Worm (Caenorhabditis elegans) whole organism, L4 larva: Measurements from ENCODE around the gene F59B10.3.

Experiments used
- F49E8.2 ChIP-seq: sonication (generic microtip); optimal IDR thresholded peaks from 2 replicates; lab custom pipeline; 2016; ENCODE audit warnings: missing compliant biosample characterization, mild to moderate bottlenecking, missing genetic modification characterization, borderline replicate concordance
- T20F7.1 ChIP-seq: fragments of 200-800 bp; sonication (Bioruptor generic); optimal IDR thresholded peaks from 2 replicates; lab custom pipeline; 2018; ENCODE audit warnings: mild to moderate bottlenecking, missing genetic modification characterization, missing compliant biosample characterization
- T26A8.4 ChIP-seq: fragments of 200-800 bp; sonication (Bioruptor generic); IDR thresholded peaks from 2 replicates; pipeline ENCODE4 v1.3.6; 2022; ENCODE audit warnings: missing genetic modification characterization, missing compliant biosample characterization
- Y105C5A.15 ChIP-seq: fragments of 200-800 bp; sonication (Bioruptor generic); IDR thresholded peaks from 2 replicates; pipeline ENCODE4 v1.3.6; 2022; ENCODE audit warnings: missing genetic modification characterization, missing compliant biosample characterization
- Y48G9A.11 ChIP-seq: fragments of 200-800 bp; sonication (Bioruptor generic); IDR thresholded peaks from 2 replicates; pipeline ENCODE4 v1.3.6; 2022; ENCODE audit warnings: missing genetic modification reagents, missing genetic modification characterization, missing compliant biosample characterization
- ZK337.2 ChIP-seq: fragments of 200-800 bp; sonication (Bioruptor generic); IDR thresholded peaks from 2 replicates; pipeline ENCODE4 v1.3.6; 2022; ENCODE audit warnings: missing genetic modification reagents, missing genetic modification characterization, missing compliant biosample characterization
- ZK546.5 ChIP-seq, 2 experiments: sonication (generic microtip); optimal IDR thresholded peaks; 2 replicates each; lab custom pipeline; 2017; ENCODE audit warnings: missing biosample characterization in 2 of 2, missing genetic modification characterization in 2 of 2
- aha-1 ChIP-seq: fragments of 150-350 bp; peaks from one replicate; lab custom pipeline; 2014; ENCODE audit warnings: missing biosample characterization, missing genetic modification characterization
- aly-2 ChIP-seq: sonication (generic microtip); optimal IDR thresholded peaks from 2 replicates; lab custom pipeline; 2018; ENCODE audit warnings: missing biosample characterization, missing genetic modification characterization
- ama-1 ChIP-seq: fragments of 150-350 bp; optimal IDR thresholded peaks from 2 replicates; lab custom pipeline; 2014; ENCODE audit warnings: inconsistent platforms, mixed read lengths
- ceh-20 ChIP-seq: fragments of 200-800 bp; sonication (Bioruptor generic); IDR thresholded peaks from 2 replicates; pipeline ENCODE4 v1.3.6; 2022; ENCODE audit warnings: missing genetic modification reagents, missing genetic modification characterization, missing compliant biosample characterization
- ceh-44 ChIP-seq: fragments of 200-800 bp; sonication (Bioruptor generic); IDR thresholded peaks from 2 replicates; pipeline ENCODE4 v1.3.6; 2022; ENCODE audit warnings: missing genetic modification reagents, missing genetic modification characterization, missing compliant biosample characterization
- ceh-82 ChIP-seq: sonication (generic microtip); optimal IDR thresholded peaks from 2 replicates; lab custom pipeline; 2017; ENCODE audit warnings: missing biosample characterization, missing genetic modification characterization
- cey-2 ChIP-seq: sonication (generic microtip); optimal IDR thresholded peaks from 3 replicates; lab custom pipeline; 2017; ENCODE audit warnings: missing genetic modification characterization, mild to moderate bottlenecking, missing compliant biosample characterization, antibody characterized with exemption, borderline replicate concordance; ENCODE audit not compliant: insufficient read depth
- ctbp-1 ChIP-seq: fragments of 200-800 bp; sonication (Bioruptor generic); IDR thresholded peaks from 2 replicates; pipeline ENCODE4 v1.3.6; 2022; ENCODE audit warnings: missing genetic modification reagents, missing genetic modification characterization, missing compliant biosample characterization
- daf-16 ChIP-seq, 3 experiments: sonication (generic microtip); optimal IDR thresholded peaks; 2 replicates each; lab custom pipeline; 2016 to 2017; ENCODE audit warnings: missing genetic modification characterization in 3 of 3, missing genetic modification reagents in 3 of 3, mild to moderate bottlenecking in 2 of 3, missing compliant biosample characterization in 2 of 3, missing biosample characterization in 1 of 3, moderate library complexity in 1 of 3
- daf-8 ChIP-seq: fragments of 200-800 bp; sonication (Bioruptor generic); IDR thresholded peaks from 2 replicates; pipeline ENCODE4 v1.3.6; 2022; ENCODE audit warnings: missing genetic modification characterization, missing compliant biosample characterization
- duxl-1 ChIP-seq: sonication (generic microtip); optimal IDR thresholded peaks from 2 replicates; lab custom pipeline; 2016; ENCODE audit warnings: mild to moderate bottlenecking, missing genetic modification characterization, moderate library complexity, missing compliant biosample characterization; ENCODE audit not compliant: poor library complexity
- dve-1 ChIP-seq: sonication (generic microtip); optimal IDR thresholded peaks from 2 replicates; lab custom pipeline; 2017; ENCODE audit warnings: antibody characterized with exemption, mild to moderate bottlenecking, missing genetic modification characterization, missing compliant biosample characterization; ENCODE audit not compliant: insufficient read depth
- egl-27 ChIP-seq: sonication (generic microtip); optimal IDR thresholded peaks from 3 replicates; lab custom pipeline; 2017; ENCODE audit warnings: missing biosample characterization, missing genetic modification reagents, missing genetic modification characterization
- fkh-10 ChIP-seq: fragments of 150-350 bp; optimal IDR thresholded peaks from 2 replicates; lab custom pipeline; 2014; ENCODE audit warnings: missing biosample characterization, missing genetic modification reagents, missing genetic modification characterization
- hif-1 ChIP-seq, 2 experiments: sonication (generic microtip); optimal IDR thresholded peaks; 2 replicates each; lab custom pipeline; 2016 to 2017; ENCODE audit warnings: missing compliant biosample characterization in 2 of 2, missing genetic modification characterization in 2 of 2, missing genetic modification reagents in 2 of 2, missing genotype in 2 of 2, mild to moderate bottlenecking in 1 of 2
- hlh-30 ChIP-seq: sonication (generic microtip); optimal IDR thresholded peaks from 2 replicates; lab custom pipeline; 2017; ENCODE audit warnings: antibody characterized with exemption, mild to moderate bottlenecking, missing genetic modification characterization, missing compliant biosample characterization; ENCODE audit not compliant: insufficient read depth
- jun-1 ChIP-seq: fragments of 150-350 bp; optimal IDR thresholded peaks from 2 replicates; lab custom pipeline; 2014; ENCODE audit warnings: missing biosample characterization, missing genetic modification reagents, missing genetic modification characterization
- lin-13 ChIP-seq: fragments of 150-350 bp; optimal IDR thresholded peaks from 2 replicates; lab custom pipeline; 2014; ENCODE audit warnings: missing biosample characterization, missing genetic modification reagents, missing genetic modification characterization
- lin-15B ChIP-seq: fragments of 150-350 bp; sonication (generic microtip); optimal IDR thresholded peaks from 3 replicates; lab custom pipeline; 2014; ENCODE audit warnings: missing biosample characterization, missing genetic modification characterization
- lin-38 ChIP-seq: fragments of 200-800 bp; sonication (Bioruptor generic); IDR thresholded peaks from 2 replicates; pipeline ENCODE4 v1.3.6; 2022; ENCODE audit warnings: missing genetic modification reagents, missing genetic modification characterization, missing compliant biosample characterization
- lin-39 ChIP-seq: fragments of 150-350 bp; optimal IDR thresholded peaks from 2 replicates; lab custom pipeline; 2014; ENCODE audit warnings: missing biosample characterization, missing genetic modification reagents, missing genetic modification characterization
- lsy-2 ChIP-seq, 2 experiments: fragments of 150-350 bp in 1 of 2; sonication (generic microtip) in 1 of 2; optimal IDR thresholded peaks; 2 replicates each; lab custom pipeline; 2014 to 2017; ENCODE audit warnings: missing biosample characterization in 2 of 2, missing genetic modification characterization in 2 of 2
- mdt-29 ChIP-seq: fragments of 200-800 bp; sonication (Bioruptor generic); IDR thresholded peaks from 2 replicates; pipeline ENCODE4 v1.3.6; 2022; ENCODE audit warnings: missing genetic modification reagents, missing genetic modification characterization, missing compliant biosample characterization
- mxl-2 ChIP-seq: fragments of 200-800 bp; sonication (Bioruptor generic); conservative IDR thresholded peaks from 2 replicates; pipeline ENCODE4 v1.3.6; 2022; ENCODE audit warnings: missing genetic modification reagents, missing genetic modification characterization, missing compliant biosample characterization
- mxl-3 ChIP-seq: fragments of 200-800 bp; sonication (Bioruptor generic); optimal IDR thresholded peaks from 2 replicates; lab custom pipeline; 2018; ENCODE audit warnings: mild to moderate bottlenecking, missing genetic modification characterization, missing compliant biosample characterization
- nhr-10 ChIP-seq: fragments of 150-350 bp; optimal IDR thresholded peaks from 2 replicates; lab custom pipeline; 2014; ENCODE audit warnings: missing biosample characterization, missing genetic modification characterization
- nhr-11 ChIP-seq: fragments of 150-350 bp; optimal IDR thresholded peaks from 2 replicates; lab custom pipeline; 2014; ENCODE audit warnings: missing biosample characterization, missing genetic modification characterization
- nhr-25 ChIP-seq: sonication (generic microtip); optimal IDR thresholded peaks from 2 replicates; lab custom pipeline; 2017; ENCODE audit warnings: missing genetic modification characterization, mild to moderate bottlenecking, missing compliant biosample characterization, antibody characterized with exemption, moderate library complexity, borderline replicate concordance; ENCODE audit not compliant: insufficient read depth
- nhr-28 ChIP-seq: fragments of 150-350 bp; optimal IDR thresholded peaks from 2 replicates; lab custom pipeline; 2014; ENCODE audit warnings: missing biosample characterization, missing genetic modification characterization
- nhr-41 ChIP-seq: fragments of 200-800 bp; sonication (Bioruptor generic); IDR thresholded peaks from 2 replicates; pipeline ENCODE4 v1.3.6; 2022; ENCODE audit warnings: missing genetic modification reagents, missing genetic modification characterization, missing compliant biosample characterization
- nhr-48 ChIP-seq: sonication (generic microtip); optimal IDR thresholded peaks from 2 replicates; lab custom pipeline; 2016; ENCODE audit warnings: mild to moderate bottlenecking, missing genetic modification characterization, missing compliant biosample characterization
- nhr-6 ChIP-seq: fragments of 150-350 bp; optimal IDR thresholded peaks from 2 replicates; lab custom pipeline; 2014; ENCODE audit warnings: missing biosample characterization, missing genetic modification characterization
- nhr-76 ChIP-seq: fragments of 150-350 bp; optimal IDR thresholded peaks from 2 replicates; lab custom pipeline; 2014; ENCODE audit warnings: missing biosample characterization, missing genetic modification characterization
- nhr-77 ChIP-seq: fragments of 150-350 bp; optimal IDR thresholded peaks from 2 replicates; lab custom pipeline; 2014; ENCODE audit warnings: missing biosample characterization, missing genetic modification characterization
- php-3 ChIP-seq: fragments of 200-800 bp; sonication (Bioruptor generic); IDR thresholded peaks from 2 replicates; pipeline ENCODE4 v1.3.6; 2022; ENCODE audit warnings: missing genetic modification reagents, missing genetic modification characterization, missing compliant biosample characterization
- pqm-1 ChIP-seq: sonication (generic microtip); optimal IDR thresholded peaks from 2 replicates; lab custom pipeline; 2017; ENCODE audit warnings: missing biosample characterization, missing genetic modification characterization
- spr-1 ChIP-seq: sonication (generic microtip); optimal IDR thresholded peaks from 2 replicates; lab custom pipeline; 2016; ENCODE audit warnings: mild to moderate bottlenecking, missing genetic modification characterization, missing compliant biosample characterization
- spr-3 ChIP-seq: fragments of 200-800 bp; sonication (Bioruptor generic); optimal IDR thresholded peaks from 2 replicates; lab custom pipeline; 2018; ENCODE audit warnings: mild to moderate bottlenecking, missing genetic modification characterization, missing compliant biosample characterization
- unc-39 ChIP-seq: sonication (generic microtip); optimal IDR thresholded peaks from 2 replicates; lab custom pipeline; 2017; ENCODE audit warnings: missing biosample characterization, missing genetic modification characterization
- zag-1 ChIP-seq: fragments of 150-350 bp; optimal IDR thresholded peaks from 2 replicates; lab custom pipeline; 2014; ENCODE audit warnings: missing biosample characterization, missing genetic modification characterization
- zfp-3 ChIP-seq: fragments of 200-800 bp; sonication (Bioruptor generic); conservative IDR thresholded peaks from 2 replicates; pipeline ENCODE4 v1.3.6; 2022; ENCODE audit warnings: missing genetic modification reagents, missing genetic modification characterization, missing compliant biosample characterization
- ztf-7 ChIP-seq: fragments of 150-350 bp; optimal IDR thresholded peaks from 2 replicates; lab custom pipeline; 2014; ENCODE audit warnings: missing biosample characterization, missing genetic modification characterization

The F59B10.3 gene

DNA sequence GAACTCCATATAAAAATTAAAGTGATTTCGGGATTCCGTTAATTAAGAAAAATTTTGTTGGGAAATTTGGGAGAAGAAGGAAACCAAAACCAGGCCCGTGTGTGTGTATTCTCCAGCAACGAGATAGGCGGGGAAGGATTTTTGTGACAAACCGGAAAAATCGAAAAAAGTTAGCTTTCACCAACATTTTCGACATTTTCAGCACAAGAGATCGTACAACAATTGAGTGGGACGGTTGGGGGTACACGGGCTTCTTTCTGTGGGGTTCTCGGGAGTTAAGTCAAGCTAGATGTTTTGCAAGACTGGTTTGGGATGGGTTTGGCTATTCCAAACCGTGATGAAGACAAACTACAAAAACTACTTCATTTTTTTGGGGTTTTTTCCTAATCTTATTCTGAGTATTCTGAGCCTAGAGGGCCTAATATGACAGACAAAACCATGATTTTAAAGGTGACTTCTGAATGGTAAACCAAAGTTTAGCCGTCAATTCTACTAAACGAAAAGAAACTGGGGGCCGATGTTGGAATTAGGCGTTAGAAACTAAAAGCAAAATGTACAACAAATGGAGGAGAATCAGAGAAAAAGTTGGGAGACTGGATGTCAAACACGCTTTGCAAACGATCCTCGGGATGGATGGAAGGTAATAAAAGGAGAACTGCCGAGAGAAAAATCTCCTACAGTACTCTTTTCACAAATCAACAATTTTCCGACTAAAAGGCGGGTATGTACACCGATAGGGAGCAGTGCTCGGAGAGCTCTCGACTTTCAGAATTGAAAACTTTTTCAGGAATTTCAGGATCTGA lies 32.5 kb downstream of the F59B10.3 start (continued):
- TF ChIP-seq nhr-25 (tag; lab: Kevin White, UChicago) (peak; percentile 72), unc-39 (tag; lab: Kevin White, UChicago) (no peak), aly-2 (tag; lab: Kevin White, UChicago) (no peak), ceh-20 (GFP tag; lab: Robert Waterston, UW) (peak; percentile 74), T26A8.4 (GFP tag; lab: Robert Waterston, UW) (peak; percentile 51), aha-1 (tag; lab: Kevin White, UChicago) (peak; percentile 88), mxl-3 (GFP tag; lab: Kevin White, UChicago) (no peak), egl-27 (tag; lab: Kevin White, UChicago) (no peak), ztf-7 (tag; lab: Kevin White, UChicago) (no peak), cey-2 (tag; lab: Kevin White, UChicago) (no peak), ZK546.5 (tag; optimal IDR thresholded peaks at IDR 0.05; lab: Kevin White, UChicago) (no peak), ceh-44 (no peak), dve-1 (tag; lab: Kevin White, UChicago) (peak; percentile 2), nhr-77 (tag; lab: Kevin White, UChicago) (no peak), ceh-82 (tag; lab: Kevin White, UChicago) (no peak), lin-38 (GFP tag; lab: Robert Waterston, UW) (peak; percentile 42), daf-8 (no peak), ZK337.2 (GFP tag; lab: Robert Waterston, UW) (peak; percentile 55; the same call in 1 of the 2 replicates), Y105C5A.15 (GFP tag; lab: Robert Waterston, UW) (peak; percentile 14; the same call in 1 of the 2 replicates), mdt-29 (GFP tag; lab: Robert Waterston, UW) (peak; percentile 21; the same call in 1 of the 2 replicates), zfp-3 (GFP tag; lab: Robert Waterston, UW) (no peak; the same call in 1 of the 2 replicates), nhr-10 (tag; lab: Kevin White, UChicago) (no peak), spr-3 (GFP tag; lab: Kevin White, UChicago) (peak; percentile 36), lin-13 (GFP tag; lab: Kevin White, UChicago) (no peak), php-3 (GFP tag; lab: Robert Waterston, UW) (peak; percentile 51; the same call in 1 of the 2 replicates), daf-16 (GFP tag; optimal IDR thresholded peaks at IDR 0.05; lab: Kevin White, UChicago) (no peak), daf-16 (tag; optimal IDR thresholded peaks at IDR 0.05; lab: Kevin White, UChicago) (peak; percentile 17), Y48G9A.11 (GFP tag; lab: Robert Waterston, UW) (peak; percentile 22; the same call in 1 of the 2 replicates), zag-1 (tag; lab: Kevin White, UChicago) (no peak), nhr-76 (no peak), spr-1 (no peak), nhr-48 (tag; lab: Kevin White, UChicago) (peak; percentile 7), nhr-28 (tag; lab: Kevin White, UChicago) (no peak), lin-15B (tag; lab: Kevin White, UChicago) (no peak), nhr-6 (peak; percentile 4), lsy-2 (tag; optimal IDR thresholded peaks at IDR 0.05; lab: Kevin White, UChicago) (peak in 1 of 2 experiments; percentile 29), nhr-11 (tag; lab: Kevin White, UChicago) (no peak), ama-1 (lab: Kevin White, UChicago) (peak; percentile 90), fkh-10 (GFP tag; lab: Kevin White, UChicago) (no peak), lin-39 (tag; lab: Kevin White, UChicago) (no peak), hlh-30 (tag; lab: Kevin White, UChicago) (no peak), hif-1 (tag; optimal IDR thresholded peaks at IDR 0.05; lab: Kevin White, UChicago) (no peak), jun-1 (tag; lab: Kevin White, UChicago) (no peak), nhr-41 (GFP tag; lab: Robert Waterston, UW) (peak; percentile 50), F49E8.2 (tag; lab: Kevin White, UChicago) (no peak), mxl-2 (no peak), T20F7.1 (no peak), ctbp-1 (GFP tag; lab: Robert Waterston, UW) (peak; percentile 67; the same call in 1 of the 2 replicates), pqm-1 (tag; lab: Kevin White, UChicago) (no peak), duxl-1 (tag; lab: Kevin White, UChicago) (no peak)
